Worm (Caenorhabditis elegans) whole organism, young adult: ENCODE data around the gene Y45G5AM.5.
A peak's percentile ranks its signal among the peaks of the same experiment; 100 is the strongest.

Experiments
- C17E4.6 ChIP-seq: fragments of 200-800 bp; sonication (Bioruptor generic); IDR thresholded peaks from 2 replicates; pipeline ENCODE4 v1.3.6; 2022; ENCODE audit warnings: missing genetic modification reagents, missing genetic modification characterization, missing compliant biosample characterization
- F22D6.2 ChIP-seq: sonication (generic microtip); optimal IDR thresholded peaks from 2 replicates; lab custom pipeline; 2016; ENCODE audit warnings: mild to moderate bottlenecking, missing genetic modification characterization, missing compliant biosample characterization
- F49E8.2 ChIP-seq: sonication (generic microtip); optimal IDR thresholded peaks from 3 replicates; lab custom pipeline; 2017; ENCODE audit warnings: missing genetic modification characterization, mild to moderate bottlenecking, missing compliant biosample characterization, antibody characterized with exemption, moderate library complexity; ENCODE audit not compliant: insufficient read depth
- F52B5.7 ChIP-seq: sonication (generic microtip); optimal IDR thresholded peaks from 2 replicates; lab custom pipeline; 2016; ENCODE audit warnings: mild to moderate bottlenecking, missing genetic modification characterization, missing compliant biosample characterization
- F57C9.4 ChIP-seq: sonication (generic microtip); optimal IDR thresholded peaks from 2 replicates; lab custom pipeline; 2017; ENCODE audit warnings: mild to moderate bottlenecking, missing genetic modification characterization, missing compliant biosample characterization
- Y53F4B.3 ChIP-seq: fragments of 200-800 bp; sonication (Bioruptor generic); IDR thresholded peaks from 2 replicates; pipeline ENCODE4 v1.3.6; 2022; ENCODE audit warnings: missing genetic modification reagents, missing genetic modification characterization, missing compliant biosample characterization
- atf-7 ChIP-seq: sonication (generic microtip); optimal IDR thresholded peaks from 2 replicates; lab custom pipeline; 2017; ENCODE audit warnings: mild to moderate bottlenecking, missing genetic modification characterization, missing compliant biosample characterization
- attf-5 ChIP-seq: fragments of 200-800 bp; sonication (Bioruptor generic); optimal IDR thresholded peaks from 2 replicates; lab custom pipeline; 2018; ENCODE audit warnings: mild to moderate bottlenecking, missing genetic modification characterization, missing compliant biosample characterization
- bed-2 ChIP-seq: fragments of 200-800 bp; sonication (Bioruptor generic); IDR thresholded peaks from 2 replicates; pipeline ENCODE4 v1.3.6; 2022; ENCODE audit warnings: missing genetic modification reagents, missing genetic modification characterization, missing compliant biosample characterization
- ccch-3 ChIP-seq: fragments of 200-800 bp; sonication (Bioruptor generic); optimal IDR thresholded peaks from 2 replicates; lab custom pipeline; 2018; ENCODE audit warnings: mild to moderate bottlenecking, missing genetic modification characterization, missing compliant biosample characterization
- cebp-1 ChIP-seq, 2 experiments: fragments of 200-800 bp in 1 of 2; sonication (Bioruptor generic) in 1 of 2; sonication (generic microtip) in 1 of 2; IDR thresholded peaks in 1 of 2; optimal IDR thresholded peaks in 1 of 2; 2 replicates each; pipeline versions ENCODE4 v1.3.6 to Lab custom; 2017 to 2022; ENCODE audit warnings: missing compliant biosample characterization in 2 of 2, missing genetic modification characterization in 2 of 2, mild to moderate bottlenecking in 1 of 2, missing genetic modification reagents in 1 of 2, moderate library complexity in 1 of 2
- ceh-27 ChIP-seq: fragments of 200-800 bp; sonication (Bioruptor generic); optimal IDR thresholded peaks from 2 replicates; lab custom pipeline; 2018; ENCODE audit warnings: mild to moderate bottlenecking, missing genetic modification characterization, moderate library complexity, missing compliant biosample characterization
- ceh-58 ChIP-seq: fragments of 200-800 bp; sonication (Bioruptor generic); IDR thresholded peaks from 2 replicates; pipeline ENCODE4 v1.3.6; 2022; ENCODE audit warnings: missing genetic modification characterization, missing compliant biosample characterization
- ceh-79 ChIP-seq: sonication (generic microtip); optimal IDR thresholded peaks from 2 replicates; lab custom pipeline; 2017; ENCODE audit warnings: mild to moderate bottlenecking, missing genetic modification characterization, missing compliant biosample characterization
- ceh-91 ChIP-seq: fragments of 200-800 bp; sonication (Bioruptor generic); IDR thresholded peaks from 2 replicates; pipeline ENCODE4 v1.3.6; 2022; ENCODE audit warnings: missing genetic modification reagents, missing genetic modification characterization, missing compliant biosample characterization
- chd-7 ChIP-seq: sonication (generic microtip); optimal IDR thresholded peaks from 2 replicates; lab custom pipeline; 2016; ENCODE audit warnings: mild to moderate bottlenecking, missing genetic modification characterization, moderate library complexity, missing compliant biosample characterization
- dox-1 ChIP-seq: fragments of 200-800 bp; sonication (Bioruptor generic); IDR thresholded peaks from 2 replicates; pipeline ENCODE4 v1.3.6; 2022; ENCODE audit warnings: missing genetic modification reagents, missing genetic modification characterization, missing compliant biosample characterization
- dpff-1 ChIP-seq: sonication (generic microtip); optimal IDR thresholded peaks from 2 replicates; lab custom pipeline; 2017; ENCODE audit warnings: mild to moderate bottlenecking, missing genetic modification characterization, missing compliant biosample characterization
- dpl-1 ChIP-seq: fragments of 150-350 bp; optimal IDR thresholded peaks from 2 replicates; lab custom pipeline; 2014; ENCODE audit warnings: missing biosample characterization, missing genetic modification reagents, missing genetic modification characterization
- efl-1 ChIP-seq: fragments of 150-350 bp; optimal IDR thresholded peaks from 2 replicates; lab custom pipeline; 2014; ENCODE audit warnings: missing biosample characterization, missing genetic modification reagents, missing genetic modification characterization
- let-607 ChIP-seq, 2 experiments: fragments of 200-800 bp in 1 of 2; sonication (Bioruptor generic) in 1 of 2; sonication (generic microtip) in 1 of 2; optimal IDR thresholded peaks; 2 replicates each; lab custom pipeline; 2016 to 2018; ENCODE audit warnings: mild to moderate bottlenecking in 2 of 2, missing compliant biosample characterization in 2 of 2, missing genetic modification characterization in 2 of 2, moderate library complexity in 2 of 2, missing genotype in 1 of 2
- lir-1 ChIP-seq: fragments of 200-800 bp; sonication (Bioruptor generic); conservative IDR thresholded peaks from 2 replicates; pipeline ENCODE4 v1.3.6; 2022; ENCODE audit warnings: missing genetic modification reagents, missing genetic modification characterization, missing compliant biosample characterization
- lsy-27 ChIP-seq: sonication (generic microtip); optimal IDR thresholded peaks from 2 replicates; lab custom pipeline; 2017; ENCODE audit warnings: missing genetic modification characterization, mild to moderate bottlenecking, missing compliant biosample characterization, antibody characterized with exemption, missing genotype, borderline replicate concordance; ENCODE audit not compliant: insufficient read depth
- madf-8 ChIP-seq: fragments of 200-800 bp; sonication (Bioruptor generic); conservative IDR thresholded peaks from 2 replicates; pipeline ENCODE4 v1.3.6; 2022; ENCODE audit warnings: missing genetic modification reagents, missing genetic modification characterization, missing compliant biosample characterization
- mcd-1 ChIP-seq: fragments of 200-800 bp; sonication (Bioruptor generic); IDR thresholded peaks from 2 replicates; pipeline ENCODE4 v1.3.6; 2022; ENCODE audit warnings: missing genetic modification reagents, missing genetic modification characterization, missing compliant biosample characterization
- nhr-27 ChIP-seq: fragments of 200-800 bp; sonication (Bioruptor generic); optimal IDR thresholded peaks from 2 replicates; lab custom pipeline; 2018; ENCODE audit warnings: mild to moderate bottlenecking, missing genetic modification characterization, moderate library complexity, missing compliant biosample characterization
- nhr-80 ChIP-seq: sonication (generic microtip); optimal IDR thresholded peaks from 2 replicates; lab custom pipeline; 2016; ENCODE audit warnings: missing genetic modification characterization, missing compliant biosample characterization
- nhr-90 ChIP-seq: sonication (generic microtip); optimal IDR thresholded peaks from 2 replicates; lab custom pipeline; 2016; ENCODE audit warnings: missing genotype, mild to moderate bottlenecking, missing genetic modification characterization, missing compliant biosample characterization
- snpc-3.4 ChIP-seq: sonication (generic microtip); optimal IDR thresholded peaks from 2 replicates; lab custom pipeline; 2017; ENCODE audit warnings: missing genetic modification characterization, mild to moderate bottlenecking, missing compliant biosample characterization, antibody characterized with exemption, moderate library complexity, missing genotype, missing genetic modification reagents
- snpc-4 ChIP-seq, 5 experiments: fragments of 150-350 bp in 1 of 5; sonication (generic microtip) in 4 of 5; optimal IDR thresholded peaks; 2 replicates each; lab custom pipeline; 2014 to 2018; ENCODE audit warnings: missing genetic modification characterization in 5 of 5, missing biosample characterization in 3 of 5, antibody characterized with exemption in 2 of 5, mild to moderate bottlenecking in 2 of 5, missing compliant biosample characterization in 2 of 5, missing genotype in 2 of 5, moderate library complexity in 2 of 5, missing genetic modification reagents in 1 of 5
- tbp1 ChIP-seq: fragments of 200-800 bp; sonication (Bioruptor generic); optimal IDR thresholded peaks from 2 replicates; lab custom pipeline; 2018; ENCODE audit warnings: mild to moderate bottlenecking, missing genetic modification characterization, missing compliant biosample characterization
- unc-62 ChIP-seq: fragments of 150-350 bp; optimal IDR thresholded peaks from 2 replicates; lab custom pipeline; 2014; ENCODE audit warnings: missing biosample characterization, missing genetic modification reagents, missing genetic modification characterization
- xnd-1 ChIP-seq: sonication (generic microtip); optimal IDR thresholded peaks from 2 replicates; lab custom pipeline; 2016; ENCODE audit warnings: missing genotype, missing genetic modification reagents, missing genetic modification characterization, missing compliant biosample characterization
- zfh-2 ChIP-seq: fragments of 200-800 bp; sonication (Bioruptor generic); conservative IDR thresholded peaks from 2 replicates; pipeline ENCODE4 v1.3.6; 2022; ENCODE audit warnings: missing genetic modification reagents, missing genetic modification characterization, missing compliant biosample characterization
- ztf-25 ChIP-seq: fragments of 200-800 bp; sonication (Bioruptor generic); IDR thresholded peaks from 2 replicates; pipeline ENCODE4 v1.3.6; 2022; ENCODE audit warnings: missing genetic modification reagents, missing genetic modification characterization, missing compliant biosample characterization
- ztf-26 ChIP-seq: sonication (generic microtip); optimal IDR thresholded peaks from 2 replicates; lab custom pipeline; 2017; ENCODE audit warnings: missing genetic modification characterization, missing compliant biosample characterization
- ztf-28 ChIP-seq: fragments of 200-800 bp; sonication (Bioruptor generic); IDR thresholded peaks from 2 replicates; pipeline ENCODE4 v1.3.6; 2022; ENCODE audit warnings: missing genetic modification reagents, missing genetic modification characterization, missing compliant biosample characterization
- ztf-3 ChIP-seq: fragments of 200-800 bp; sonication (Bioruptor generic); optimal IDR thresholded peaks from 2 replicates; lab custom pipeline; 2018; ENCODE audit warnings: mild to moderate bottlenecking, missing genetic modification characterization, missing compliant biosample characterization

Gene Y45G5AM.5

DNA sequence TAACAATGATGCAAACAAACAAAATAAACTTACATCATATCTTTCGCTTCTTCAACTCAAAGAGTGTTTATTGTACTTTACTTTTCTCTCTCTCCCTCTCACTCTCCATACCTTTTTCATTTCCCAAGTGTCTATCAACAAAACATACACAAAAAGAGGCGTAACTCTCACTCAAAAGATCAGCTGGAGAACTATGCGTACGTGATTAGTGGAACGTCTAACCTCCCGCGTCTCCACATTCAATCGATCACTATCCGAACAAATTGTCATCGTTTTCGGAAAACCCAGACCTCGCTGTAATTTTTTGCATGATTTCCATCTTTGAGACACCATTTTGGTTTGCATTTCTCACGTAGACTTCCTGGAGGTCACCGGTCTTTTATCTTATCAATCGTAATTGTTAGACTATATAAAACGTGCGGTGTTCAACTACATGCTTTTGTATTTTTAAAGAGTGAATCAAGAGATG lies 28.7 kb upstream of the Y45G5AM.5 start, which contains the start of gene nhr-57 (continued):
- TF ChIP-seq ztf-25 (GFP tag; lab: Robert Waterston, UW) (no peak), mcd-1 (peak; percentile 42), F49E8.2 (no peak), bed-2 (GFP tag; lab: Robert Waterston, UW) (no peak), Y53F4B.3 (GFP tag; lab: Robert Waterston, UW) (no peak), snpc-3.4 (tag; lab: Kevin White, UChicago) (no peak), ccch-3 (GFP tag; lab: Kevin White, UChicago) (no peak), ceh-91 (GFP tag; lab: Robert Waterston, UW) (no peak), madf-8 (no peak), ztf-3 (GFP tag; lab: Kevin White, UChicago) (no peak), tbp1 (GFP tag; lab: Kevin White, UChicago) (peak; percentile 33), zfh-2 (GFP tag; lab: Robert Waterston, UW) (no peak), dpl-1 (no peak), attf-5 (peak; percentile 29), ztf-26 (tag; lab: Kevin White, UChicago) (peak; percentile 25), F57C9.4 (no peak), let-607 (tag; optimal IDR thresholded peaks at IDR 0.05; lab: Kevin White, UChicago) (peak in 1 of 2 experiments; percentile 44), efl-1 (no peak), lir-1 (GFP tag; lab: Robert Waterston, UW) (no peak), nhr-27 (tag; lab: Kevin White, UChicago) (no peak), F22D6.2 (tag; lab: Kevin White, UChicago) (peak; percentile 50), lsy-27 (tag; lab: Kevin White, UChicago) (no peak), ceh-27 (GFP tag; lab: Kevin White, UChicago) (peak; percentile 48), F52B5.7 (tag; lab: Kevin White, UChicago) (no peak), nhr-90 (tag; lab: Kevin White, UChicago) (no peak), unc-62 (GFP tag; lab: Kevin White, UChicago) (peak; percentile 16), ztf-28 (GFP tag; lab: Robert Waterston, UW) (no peak), atf-7 (tag; lab: Kevin White, UChicago) (peak; percentile 60), ceh-58 (GFP tag; lab: Robert Waterston, UW) (no peak), ceh-79 (tag; lab: Kevin White, UChicago) (no peak), dox-1 (GFP tag; lab: Robert Waterston, UW) (peak; percentile 51), snpc-4 (GFP tag; optimal IDR thresholded peaks at IDR 0.05; lab: Kevin White, UChicago) (no peak), snpc-4 (tag; optimal IDR thresholded peaks at IDR 0.05; lab: Kevin White, UChicago) (peak in 1 of 4 experiments; percentile 2), dpff-1 (tag; lab: Kevin White, UChicago) (no peak), nhr-80 (tag; lab: Kevin White, UChicago) (peak; percentile 83), C17E4.6 (GFP tag; lab: Robert Waterston, UW) (no peak), xnd-1 (tag; lab: Kevin White, UChicago) (no peak), cebp-1 (GFP tag; IDR thresholded peaks at IDR 0.05; lab: Robert Waterston, UW) (no peak), cebp-1 (tag; optimal IDR thresholded peaks at IDR 0.05; lab: Kevin White, UChicago) (peak; percentile 73), chd-7 (peak; percentile 16)
